Fruit fly (Drosophila melanogaster) whole organism, embryonic: ENCODE data around the gene Nct.

Source experiments
- Aef1 ChIP-seq: fragments of 200-800 bp; sonication (Bioruptor generic); IDR thresholded peaks from 3 replicates; pipeline ENCODE4 v1.3.6; 2022; ENCODE audit warnings: missing biosample characterization, missing genetic modification characterization
- Awh ChIP-seq: fragments of 200-800 bp; sonication (Bioruptor generic); IDR thresholded peaks from 2 replicates; pipeline ENCODE4, ENCODE4 v1.3.6; 2022; ENCODE audit warnings: missing biosample characterization, missing genetic modification characterization
- CG10431 ChIP-seq: fragments of 200-800 bp; sonication (Bioruptor generic); optimal IDR thresholded peaks from 3 replicates; lab custom pipeline; 2018; ENCODE audit warnings: missing biosample characterization, mild to moderate bottlenecking, missing genetic modification characterization
- CG12299 ChIP-seq: fragments of 200-800 bp; sonication (Bioruptor generic); optimal IDR thresholded peaks from 2 replicates; lab custom pipeline; 2018; ENCODE audit warnings: missing biosample characterization, mild to moderate bottlenecking, missing genetic modification characterization
- CG12391 ChIP-seq: fragments of 200-800 bp; sonication (Bioruptor generic); optimal IDR thresholded peaks from 3 replicates; lab custom pipeline; 2018; ENCODE audit warnings: missing biosample characterization, mild to moderate bottlenecking, missing genetic modification characterization, moderate library complexity
- CG15479 ChIP-seq: fragments of 200-800 bp; sonication (Bioruptor generic); optimal IDR thresholded peaks from 3 replicates; lab custom pipeline; 2019; ENCODE audit warnings: missing biosample characterization, mild to moderate bottlenecking, missing genetic modification characterization, moderate library complexity
- CG16815 ChIP-seq: fragments of 200-800 bp; sonication (Bioruptor generic); optimal IDR thresholded peaks from 3 replicates; lab custom pipeline; 2017; ENCODE audit warnings: missing biosample characterization, mild to moderate bottlenecking, missing genetic modification characterization
- CG2875 ChIP-seq: fragments of 200-800 bp; sonication (Bioruptor generic); optimal IDR thresholded peaks from 2 replicates; lab custom pipeline; 2017; ENCODE audit warnings: missing biosample characterization, mild to moderate bottlenecking, missing genetic modification characterization, missing genetic modification reagents
- CG30431 ChIP-seq: fragments of 200-800 bp; sonication (Bioruptor generic); optimal IDR thresholded peaks from 2 replicates; lab custom pipeline; 2017; ENCODE audit warnings: missing biosample characterization, missing genetic modification characterization
- CG32772 ChIP-seq: fragments of 200-800 bp; sonication (Bioruptor generic); IDR thresholded peaks from 2 replicates; pipeline ENCODE4 v1.3.6; 2022; ENCODE audit warnings: missing biosample characterization, missing genetic modification characterization
- CG3995 ChIP-seq: fragments of 200-800 bp; sonication (Bioruptor generic); optimal IDR thresholded peaks from 3 replicates; lab custom pipeline; 2016; ENCODE audit warnings: missing biosample characterization, missing genetic modification characterization
- CG8765 ChIP-seq: fragments of 200-800 bp; sonication (Bioruptor generic); IDR thresholded peaks from 2 replicates; pipeline ENCODE4 v1.3.6; 2022; ENCODE audit warnings: missing biosample characterization, missing genetic modification characterization
- Camta ChIP-seq: fragments of 200-800 bp; sonication (Bioruptor generic); optimal IDR thresholded peaks from 2 replicates; lab custom pipeline; 2016; ENCODE audit warnings: missing biosample characterization, missing genetic modification characterization
- D19A ChIP-seq: fragments of 200-800 bp; optimal IDR thresholded peaks from 3 replicates; lab custom pipeline; 2019; ENCODE audit warnings: missing biosample characterization, mild to moderate bottlenecking, missing genetic modification characterization, moderate library complexity
- D19B ChIP-seq: fragments of 200-800 bp; sonication (Bioruptor generic); optimal IDR thresholded peaks from 2 replicates; lab custom pipeline; 2017; ENCODE audit warnings: missing biosample characterization, mild to moderate bottlenecking, missing genetic modification characterization
- Deaf1 ChIP-seq: fragments of 200-800 bp; optimal IDR thresholded peaks from 3 replicates; lab custom pipeline; 2019; ENCODE audit warnings: missing biosample characterization, mild to moderate bottlenecking, missing genetic modification characterization, moderate library complexity
- HHEX ChIP-seq: fragments of 200-800 bp; sonication (Bioruptor generic); optimal IDR thresholded peaks from 3 replicates; lab custom pipeline; 2017; ENCODE audit warnings: missing biosample characterization, mild to moderate bottlenecking, missing genetic modification characterization, missing genetic modification reagents
- HLHmδ ChIP-seq: fragments of 200-800 bp; sonication (Bioruptor generic); optimal IDR thresholded peaks from 2 replicates; lab custom pipeline; 2018; ENCODE audit warnings: missing biosample characterization, mild to moderate bottlenecking, missing genetic modification characterization, moderate library complexity
- Hmr ChIP-seq: fragments of 200-800 bp; sonication (Bioruptor generic); optimal IDR thresholded peaks from 3 replicates; lab custom pipeline; 2017; ENCODE audit warnings: mild to moderate bottlenecking, missing biosample characterization, missing genetic modification reagents, missing genetic modification characterization
- Hsf ChIP-seq: fragments of 200-800 bp; sonication (Bioruptor generic); optimal IDR thresholded peaks from 3 replicates; lab custom pipeline; 2016; ENCODE audit warnings: missing biosample characterization, missing genetic modification characterization
- Opbp ChIP-seq: fragments of 200-800 bp; sonication (Bioruptor generic); IDR thresholded peaks from 3 replicates; pipeline ENCODE4 v1.3.6; 2022; ENCODE audit warnings: missing biosample characterization, missing genetic modification characterization; ENCODE audit not compliant: partially characterized antibody
- Trl ChIP-seq, 3 experiments: fragments of >200 bp in 2 of 3; fragments of 200-800 bp in 1 of 3; sonication (Bioruptor generic) in 1 of 3; optimal IDR thresholded peaks; 2 replicates in 1 of 3; 3 replicates in 2 of 3; lab custom pipeline; 2016 to 2017; ENCODE audit warnings: missing biosample characterization in 1 of 3, missing genetic modification characterization in 1 of 3
- ab ChIP-seq: fragments of 200-800 bp; sonication (Bioruptor generic); optimal IDR thresholded peaks from 2 replicates; lab custom pipeline; 2016; ENCODE audit warnings: missing biosample characterization, missing genetic modification characterization
- dan ChIP-seq: fragments of 200-800 bp; sonication (Bioruptor generic); IDR thresholded peaks from 2 replicates; pipeline ENCODE4 v1.3.6; 2022; ENCODE audit warnings: missing biosample characterization, missing genetic modification characterization
- dmrt11E ChIP-seq: fragments of 200-800 bp; sonication (Bioruptor generic); optimal IDR thresholded peaks from 3 replicates; lab custom pipeline; 2018; ENCODE audit warnings: missing biosample characterization, mild to moderate bottlenecking, missing genetic modification characterization, moderate library complexity
- eve ChIP-seq, 2 experiments: fragments of >200 bp; optimal IDR thresholded peaks; 2 replicates each; lab custom pipeline; 2017; ENCODE audit warnings: missing biosample characterization in 2 of 2, missing genetic modification characterization in 2 of 2
- exex ChIP-seq: fragments of 200-800 bp; sonication (Bioruptor generic); optimal IDR thresholded peaks from 4 replicates; lab custom pipeline; 2018; ENCODE audit warnings: missing biosample characterization, mild to moderate bottlenecking, missing genetic modification characterization, moderate library complexity
- fu2 ChIP-seq: fragments of 200-800 bp; sonication (Bioruptor generic); optimal IDR thresholded peaks from 2 replicates; lab custom pipeline; 2016; ENCODE audit warnings: missing biosample characterization, missing genetic modification characterization
- gcm ChIP-seq: fragments of 200-800 bp; sonication (Bioruptor generic); optimal IDR thresholded peaks from 2 replicates; lab custom pipeline; 2019; ENCODE audit warnings: missing biosample characterization, mild to moderate bottlenecking, missing genetic modification characterization, moderate library complexity
- gem ChIP-seq: fragments of 200-800 bp; sonication (Bioruptor generic); optimal IDR thresholded peaks from 2 replicates; lab custom pipeline; 2019; ENCODE audit warnings: missing biosample characterization, mild to moderate bottlenecking, missing genetic modification characterization, moderate library complexity
- grn ChIP-seq: fragments of 200-800 bp; sonication (Bioruptor generic); optimal IDR thresholded peaks from 3 replicates; lab custom pipeline; 2017; ENCODE audit warnings: missing biosample characterization, missing genetic modification characterization
- lab ChIP-seq: fragments of 200-800 bp; sonication (Bioruptor generic); optimal IDR thresholded peaks from 3 replicates; lab custom pipeline; 2017; ENCODE audit warnings: missing biosample characterization, missing genetic modification characterization, mild to moderate bottlenecking, moderate library complexity, missing genetic modification reagents
- luna ChIP-seq: fragments of 200-800 bp; sonication (Bioruptor generic); optimal IDR thresholded peaks from 2 replicates; lab custom pipeline; 2016; ENCODE audit warnings: missing biosample characterization, missing genetic modification characterization
- nau ChIP-seq: fragments of 200-800 bp; sonication (Bioruptor generic); optimal IDR thresholded peaks from 3 replicates; lab custom pipeline; 2017; ENCODE audit warnings: missing biosample characterization, mild to moderate bottlenecking, missing genetic modification characterization, missing genetic modification reagents
- phol ChIP-seq: fragments of 200-800 bp; sonication (Bioruptor generic); optimal IDR thresholded peaks from 3 replicates; lab custom pipeline; 2018; ENCODE audit warnings: missing biosample characterization, mild to moderate bottlenecking, missing genetic modification characterization, moderate library complexity
- psq ChIP-seq: fragments of 200-800 bp; sonication (Bioruptor generic); optimal IDR thresholded peaks from 2 replicates; lab custom pipeline; 2017; ENCODE audit warnings: missing biosample characterization, missing genetic modification characterization
- pzg ChIP-seq: fragments of 200-800 bp; sonication (Bioruptor generic); optimal IDR thresholded peaks from 3 replicates; lab custom pipeline; 2018; ENCODE audit warnings: missing biosample characterization, mild to moderate bottlenecking, missing genetic modification characterization, moderate library complexity
- salm ChIP-seq: fragments of 200-800 bp; sonication (Bioruptor generic); optimal IDR thresholded peaks from 2 replicates; lab custom pipeline; 2018; ENCODE audit warnings: missing biosample characterization, mild to moderate bottlenecking, missing genetic modification characterization
- sens ChIP-seq: fragments of 200-800 bp; sonication (Bioruptor generic); peaks from one replicate; lab custom pipeline; 2016; ENCODE audit warnings: missing biosample characterization, missing genetic modification characterization
- sqz ChIP-seq: fragments of 200-800 bp; sonication (Bioruptor generic); optimal IDR thresholded peaks from 3 replicates; lab custom pipeline; 2018; ENCODE audit warnings: missing biosample characterization, mild to moderate bottlenecking, missing genetic modification characterization
- tx ChIP-seq: fragments of 200-800 bp; sonication (Bioruptor generic); optimal IDR thresholded peaks from 2 replicates; lab custom pipeline; 2016; ENCODE audit warnings: missing biosample characterization, missing genetic modification characterization
- vvl ChIP-seq: fragments of 200-800 bp; sonication (Bioruptor generic); IDR thresholded peaks from 2 replicates; pipeline ENCODE4 v1.3.6; 2022; ENCODE audit warnings: missing biosample characterization, missing genetic modification characterization
- z ChIP-seq: fragments of 200-800 bp; sonication (Bioruptor generic); IDR thresholded peaks from 3 replicates; pipeline ENCODE4 v1.3.6; 2022; ENCODE audit warnings: missing biosample characterization, missing genetic modification characterization
- zen ChIP-seq: fragments of 200-800 bp; sonication (Bioruptor generic); optimal IDR thresholded peaks from 3 replicates; lab custom pipeline; 2018; ENCODE audit warnings: missing biosample characterization, mild to moderate bottlenecking, missing genetic modification characterization, moderate library complexity

Gene Nct

dm6 chr3R:24841635-24842034 is 9.8 kb upstream of the Nct start, which contains the start of gene Esp:
TSS of gene Esp (plus strand) at chr3R:24841935.
- peak; percentile 39 for TF ChIP-seq sens (GFP tag; lab: Kevin White, UChicago)
- TF ChIP-seq CG3995 (GFP tag; lab: Kevin White, UChicago), result no peak
- peak; percentile 53 for TF ChIP-seq Deaf1 (tag; lab: Kevin White, UChicago)
- peak in 1 of 2 experiments; percentile 19 for TF ChIP-seq Trl (optimal IDR thresholded peaks at IDR 0.05; lab: Kevin White, UChicago)
- TF ChIP-seq Trl (GFP tag; optimal IDR thresholded peaks at IDR 0.05; lab: Kevin White, UChicago), result no peak
- TF ChIP-seq CG2875 (GFP tag; lab: Kevin White, UChicago), result no peak
- TF ChIP-seq Opbp (GFP tag; lab: Robert Waterston, UW), result 0 out of 3 replicates have a peak, but pooled peaks have one; percentile 7

dm6 chr3R:24845148-24845547 is 6.3 kb upstream of the Nct start:
- TF ChIP-seq CG30431 (GFP tag; lab: Kevin White, UChicago) (no peak), Camta (GFP tag; lab: Kevin White, UChicago) (no peak), sens (GFP tag; lab: Kevin White, UChicago) (peak; percentile 52), dmrt11E (tag; lab: Kevin White, UChicago) (peak; percentile 2), D19A (tag; lab: Kevin White, UChicago) (peak; percentile 4), gem (tag; lab: Kevin White, UChicago) (peak; percentile 30), D19B (peak; percentile 37)

- TF ChIP-seq gcm, result peak; percentile 76
- no peak for TF ChIP-seq exex (tag; lab: Kevin White, UChicago)
- no peak for TF ChIP-seq HLHmδ (GFP tag; lab: Kevin White, UChicago)
- TF ChIP-seq grn (GFP tag; lab: Kevin White, UChicago), result peak; percentile 61
- TF ChIP-seq Aef1, result no peak
- no peak for TF ChIP-seq phol (tag; lab: Kevin White, UChicago)
- TF ChIP-seq dan, result no peak
- peak; percentile 84 for TF ChIP-seq zen (tag; lab: Kevin White, UChicago)
- peak; percentile 48 for TF ChIP-seq sens (GFP tag; lab: Kevin White, UChicago)
- TF ChIP-seq nau, result no peak
- TF ChIP-seq psq (GFP tag; lab: Kevin White, UChicago), result no peak
- no peak for TF ChIP-seq luna (GFP tag; lab: Kevin White, UChicago)
- TF ChIP-seq lab, result no peak
- no peak for TF ChIP-seq CG12391 (tag; lab: Kevin White, UChicago)
- no peak for TF ChIP-seq CG12299 (tag; lab: Kevin White, UChicago)
- TF ChIP-seq sqz (GFP tag; lab: Kevin White, UChicago), result peak; percentile 80
- TF ChIP-seq CG15479 (GFP tag; lab: Kevin White, UChicago), result peak; percentile 53
- TF ChIP-seq tx (GFP tag; lab: Kevin White, UChicago), result no peak
- TF ChIP-seq vvl (GFP tag; lab: Robert Waterston, UW), result 0 out of 2 replicates have a peak, but pooled peaks have one; percentile 19
- 0 out of 2 replicates have a peak, but pooled peaks have one; percentile 30 for TF ChIP-seq CG32772 (GFP tag; lab: Robert Waterston, UW)
- TF ChIP-seq CG10431 (GFP tag; lab: Kevin White, UChicago), result no peak
- no peak for TF ChIP-seq Hmr (GFP tag; lab: Kevin White, UChicago)
- TF ChIP-seq pzg (GFP tag; lab: Kevin White, UChicago), result no peak
- TF ChIP-seq ab (GFP tag; lab: Kevin White, UChicago), result no peak
- no peak for TF ChIP-seq fu2 (GFP tag; lab: Kevin White, UChicago)
- peak; percentile 64; the same call in 1 of the 3 replicates for TF ChIP-seq z (GFP tag; lab: Robert Waterston, UW)
- TF ChIP-seq eve (GFP tag; optimal IDR thresholded peaks at IDR 0.05; lab: Kevin White, UChicago), result no peak
- no peak for TF ChIP-seq Hsf (GFP tag; lab: Kevin White, UChicago)
- TF ChIP-seq CG8765 (GFP tag; lab: Robert Waterston, UW), result no peak
- peak; percentile 45; the same call in 1 of the 2 replicates for TF ChIP-seq Awh (GFP tag; lab: Robert Waterston, UW)
- TF ChIP-seq salm (tag; lab: Kevin White, UChicago), result no peak
- TF ChIP-seq HHEX (GFP tag; lab: Kevin White, UChicago), result no peak
- TF ChIP-seq CG16815, result no peak
Observed at dm6 chr3R:24845952-24846848, 5.2 kb upstream of the Nct start.
